Worm (Caenorhabditis elegans) whole organism, late embryonic: ENCODE measurements around the gene slc-17.4.
"Not testable (repeated sequence)": the region's sequence is repeated elsewhere in the genome, so short reads cannot be mapped to it uniquely, and the experiment has no call there.

Experiments used
- C08G9.2 ChIP-seq: sonication (generic microtip); optimal IDR thresholded peaks from 2 replicates; lab custom pipeline; 2016; ENCODE audit warnings: mild to moderate bottlenecking, missing genetic modification characterization, moderate library complexity, missing compliant biosample characterization
- C38D4.7 ChIP-seq: fragments of 200-800 bp; sonication (Bioruptor generic); optimal IDR thresholded peaks from 2 replicates; lab custom pipeline; 2018; ENCODE audit warnings: mild to moderate bottlenecking, missing genetic modification characterization, moderate library complexity, missing compliant biosample characterization
- F13H6.1 ChIP-seq: sonication (generic microtip); optimal IDR thresholded peaks from 2 replicates; lab custom pipeline; 2016; ENCODE audit warnings: missing genetic modification characterization, missing compliant biosample characterization
- T23F11.4 ChIP-seq: fragments of 200-800 bp; sonication (Bioruptor generic); optimal IDR thresholded peaks from 2 replicates; lab custom pipeline; 2018; ENCODE audit warnings: mild to moderate bottlenecking, missing genetic modification characterization, missing compliant biosample characterization
- ama-1 ChIP-seq: fragments of 150-350 bp; optimal IDR thresholded peaks from 2 replicates; lab custom pipeline; 2014
- ceh-14 ChIP-seq: sonication (generic microtip); optimal IDR thresholded peaks from 2 replicates; lab custom pipeline; 2016; ENCODE audit warnings: missing genotype, missing genetic modification characterization, missing compliant biosample characterization
- ceh-18 ChIP-seq: sonication (generic microtip); optimal IDR thresholded peaks from 2 replicates; lab custom pipeline; 2016; ENCODE audit warnings: missing genetic modification characterization, missing compliant biosample characterization
- ceh-2 ChIP-seq: sonication (generic microtip); optimal IDR thresholded peaks from 2 replicates; lab custom pipeline; 2016; ENCODE audit warnings: missing genotype, missing genetic modification characterization, missing compliant biosample characterization
- ceh-22 ChIP-seq: sonication (generic microtip); optimal IDR thresholded peaks from 2 replicates; lab custom pipeline; 2017; ENCODE audit warnings: missing biosample characterization, missing genetic modification characterization
- ceh-24 ChIP-seq: sonication (generic microtip); optimal IDR thresholded peaks from 2 replicates; lab custom pipeline; 2016; ENCODE audit warnings: mild to moderate bottlenecking, missing genetic modification characterization, missing compliant biosample characterization
- ceh-30 ChIP-seq: fragments of 150-350 bp; optimal IDR thresholded peaks from 2 replicates; lab custom pipeline; 2014; ENCODE audit warnings: missing biosample characterization, missing genetic modification characterization
- ceh-31 ChIP-seq: sonication (generic microtip); optimal IDR thresholded peaks from 2 replicates; lab custom pipeline; 2016; ENCODE audit warnings: missing genetic modification characterization, missing compliant biosample characterization
- ceh-34 ChIP-seq: sonication (generic microtip); optimal IDR thresholded peaks from 2 replicates; lab custom pipeline; 2016; ENCODE audit warnings: mild to moderate bottlenecking, missing genetic modification characterization, missing compliant biosample characterization
- ceh-45 ChIP-seq: fragments of 200-800 bp; sonication (Bioruptor generic); IDR thresholded peaks from 2 replicates; pipeline ENCODE4 v1.3.6; 2022; ENCODE audit warnings: missing genetic modification reagents, missing genetic modification characterization, missing compliant biosample characterization
- ceh-48 ChIP-seq: sonication (generic microtip); optimal IDR thresholded peaks from 2 replicates; lab custom pipeline; 2016; ENCODE audit warnings: missing genetic modification characterization, inconsistent platforms, missing compliant biosample characterization
- ceh-6 ChIP-seq: fragments of 200-800 bp; sonication (Bioruptor generic); optimal IDR thresholded peaks from 2 replicates; lab custom pipeline; 2018; ENCODE audit warnings: mild to moderate bottlenecking, missing genetic modification characterization, missing compliant biosample characterization
- ceh-9 ChIP-seq: sonication (generic microtip); optimal IDR thresholded peaks from 2 replicates; lab custom pipeline; 2016; ENCODE audit warnings: mild to moderate bottlenecking, missing genetic modification characterization, inconsistent platforms, missing compliant biosample characterization
- che-1 ChIP-seq: sonication (generic microtip); optimal IDR thresholded peaks from 2 replicates; lab custom pipeline; 2016; ENCODE audit warnings: mild to moderate bottlenecking, missing genetic modification characterization, missing compliant biosample characterization
- elt-4 ChIP-seq: sonication (generic microtip); optimal IDR thresholded peaks from 2 replicates; lab custom pipeline; 2016; ENCODE audit warnings: missing genetic modification characterization, missing compliant biosample characterization
- ets-4 ChIP-seq: sonication (generic microtip); optimal IDR thresholded peaks from 2 replicates; lab custom pipeline; 2016; ENCODE audit warnings: missing genetic modification characterization, missing compliant biosample characterization
- fkh-10 ChIP-seq: fragments of 150-350 bp; optimal IDR thresholded peaks from 2 replicates; lab custom pipeline; 2014; ENCODE audit warnings: missing biosample characterization, missing genetic modification reagents, missing genetic modification characterization
- gmeb-2 ChIP-seq: sonication (generic microtip); optimal IDR thresholded peaks from 2 replicates; lab custom pipeline; 2016; ENCODE audit warnings: missing genetic modification characterization, inconsistent platforms, missing compliant biosample characterization
- hlh-13 ChIP-seq: fragments of 200-800 bp; sonication (Bioruptor generic); optimal IDR thresholded peaks from 2 replicates; lab custom pipeline; 2018; ENCODE audit warnings: mild to moderate bottlenecking, missing genetic modification characterization, missing compliant biosample characterization
- madf-2 ChIP-seq: sonication (generic microtip); optimal IDR thresholded peaks from 2 replicates; lab custom pipeline; 2017; ENCODE audit warnings: missing genetic modification characterization, missing compliant biosample characterization
- mec-3 ChIP-seq: sonication (generic microtip); optimal IDR thresholded peaks from 2 replicates; lab custom pipeline; 2016; ENCODE audit warnings: borderline replicate concordance, missing genetic modification characterization, missing compliant biosample characterization
- nfya-1 ChIP-seq: sonication (generic microtip); optimal IDR thresholded peaks from 2 replicates; lab custom pipeline; 2017; ENCODE audit warnings: missing genetic modification characterization, mild to moderate bottlenecking, missing compliant biosample characterization, antibody characterized with exemption, moderate library complexity
- nhr-11 ChIP-seq: fragments of 150-350 bp; optimal IDR thresholded peaks from 2 replicates; lab custom pipeline; 2014; ENCODE audit warnings: missing biosample characterization, missing genetic modification characterization
- npax-4 ChIP-seq: sonication (generic microtip); optimal IDR thresholded peaks from 2 replicates; lab custom pipeline; 2016; ENCODE audit warnings: missing genetic modification characterization, missing compliant biosample characterization
- pat-9 ChIP-seq: fragments of 200-800 bp; sonication (Bioruptor generic); optimal IDR thresholded peaks from 2 replicates; lab custom pipeline; 2018; ENCODE audit warnings: mild to moderate bottlenecking, missing genetic modification characterization, moderate library complexity, missing compliant biosample characterization
- pha-2 ChIP-seq: sonication (generic microtip); optimal IDR thresholded peaks from 2 replicates; lab custom pipeline; 2017; ENCODE audit warnings: mild to moderate bottlenecking, missing genetic modification characterization, missing compliant biosample characterization
- pha-4 ChIP-seq: fragments of 150-350 bp; optimal IDR thresholded peaks from 2 replicates; lab custom pipeline; 2018; ENCODE audit warnings: missing biosample characterization, missing genetic modification reagents, missing genetic modification characterization
- pqm-1 ChIP-seq: sonication (generic microtip); optimal IDR thresholded peaks from 2 replicates; lab custom pipeline; 2016; ENCODE audit warnings: missing genetic modification characterization, missing compliant biosample characterization
- ref-2 ChIP-seq: sonication (generic microtip); optimal IDR thresholded peaks from 2 replicates; lab custom pipeline; 2016; ENCODE audit warnings: missing genetic modification characterization, missing compliant biosample characterization
- sox-2 ChIP-seq: fragments of 200-800 bp; sonication (Bioruptor generic); IDR thresholded peaks from 2 replicates; pipeline ENCODE4 v1.3.6; 2022; ENCODE audit warnings: missing genetic modification reagents, missing genetic modification characterization, missing compliant biosample characterization
- sox-4 ChIP-seq: sonication (generic microtip); optimal IDR thresholded peaks from 2 replicates; lab custom pipeline; 2017; ENCODE audit warnings: mild to moderate bottlenecking, missing genetic modification characterization, inconsistent platforms, missing compliant biosample characterization
- tbx-2 ChIP-seq: sonication (generic microtip); optimal IDR thresholded peaks from 2 replicates; lab custom pipeline; 2016; ENCODE audit warnings: missing genetic modification characterization, missing compliant biosample characterization
- tbx-7 ChIP-seq: sonication (generic microtip); optimal IDR thresholded peaks from 2 replicates; lab custom pipeline; 2016; ENCODE audit warnings: missing genotype, missing genetic modification characterization, missing compliant biosample characterization
- unc-3 ChIP-seq, 2 experiments: fragments of 200-800 bp in 1 of 2; sonication (Bioruptor generic) in 1 of 2; sonication (generic microtip) in 1 of 2; conservative IDR thresholded peaks in 1 of 2; optimal IDR thresholded peaks in 1 of 2; 2 replicates each; pipeline versions ENCODE4 v1.3.6 to Lab custom; 2016 to 2022; ENCODE audit warnings: missing compliant biosample characterization in 2 of 2, missing genetic modification characterization in 2 of 2, missing genetic modification reagents in 1 of 2
- zip-5 ChIP-seq: sonication (generic microtip); optimal IDR thresholded peaks from 2 replicates; lab custom pipeline; 2016; ENCODE audit warnings: missing genetic modification characterization, missing compliant biosample characterization
- ztf-16 ChIP-seq: sonication (generic microtip); optimal IDR thresholded peaks from 2 replicates; lab custom pipeline; 2017; ENCODE audit warnings: missing genetic modification characterization, missing compliant biosample characterization

slc-17.4 gene

ce11 chrIV:17316398-17316797 is 24.9 kb upstream of the slc-17.4 start, which contains the start of gene C49C3.20:
C49C3.20 (minus strand) TSS chrIV:17316498.
- TF ChIP-seq sox-2 (no peak), pqm-1 (tag; lab: Kevin White, UChicago) (no peak)

- TF ChIP-seq C08G9.2 (no peak), ceh-31 (tag; lab: Kevin White, UChicago) (no peak), ceh-24 (tag; lab: Kevin White, UChicago) (no peak)
Measured at ce11 chrIV:17311842-17312241, 20.3 kb upstream of the slc-17.4 start, which contains the start of gene snf-9. snf-9 (plus strand) TSS chrIV:17312142.

DNA sequence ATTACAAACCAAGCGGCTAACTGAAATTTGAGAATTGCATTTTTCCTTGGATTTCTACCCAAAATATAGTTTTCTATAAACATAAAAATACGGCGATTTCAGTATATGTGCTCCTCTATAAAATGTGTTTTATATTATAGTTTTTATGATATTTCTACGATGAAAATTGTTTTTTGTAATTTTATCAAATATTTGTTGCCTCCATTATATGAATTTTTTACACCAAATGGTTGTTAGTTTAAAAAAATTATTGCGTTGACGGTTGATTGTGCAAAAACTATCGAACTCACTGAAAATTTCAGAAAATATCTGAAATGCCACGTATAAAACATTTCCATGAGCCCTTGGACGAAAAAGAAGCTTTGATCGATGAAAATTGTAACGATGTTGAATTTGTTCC is 16.7 kb upstream of the slc-17.4 start, which contains the start of gene T28F3.9:
Gene T28F3.9 (plus strand): TSS at position 301 of the 400 bp plus-strand sequence.
- TF ChIP-seq ref-2 (tag; lab: Kevin White, UChicago) (no peak), tbx-2 (no peak), gmeb-2 (tag; lab: Kevin White, UChicago) (no peak), F13H6.1 (no peak), ceh-6 (no peak), ceh-9 (tag; lab: Kevin White, UChicago) (no peak), elt-4 (tag; lab: Kevin White, UChicago) (no peak), ets-4 (tag; lab: Kevin White, UChicago) (no peak), ceh-30 (no peak), C38D4.7 (GFP tag; lab: Kevin White, UChicago) (no peak), ceh-48 (no peak), pha-4 (no peak), ceh-18 (tag; lab: Kevin White, UChicago) (no peak), pha-2 (tag; lab: Kevin White, UChicago) (no peak), fkh-10 (GFP tag; lab: Kevin White, UChicago) (no peak), zip-5 (tag; lab: Kevin White, UChicago) (no peak), hlh-13 (GFP tag; lab: Kevin White, UChicago) (no peak), ceh-45 (no peak), tbx-7 (tag; lab: Kevin White, UChicago) (no peak)

DNA sequence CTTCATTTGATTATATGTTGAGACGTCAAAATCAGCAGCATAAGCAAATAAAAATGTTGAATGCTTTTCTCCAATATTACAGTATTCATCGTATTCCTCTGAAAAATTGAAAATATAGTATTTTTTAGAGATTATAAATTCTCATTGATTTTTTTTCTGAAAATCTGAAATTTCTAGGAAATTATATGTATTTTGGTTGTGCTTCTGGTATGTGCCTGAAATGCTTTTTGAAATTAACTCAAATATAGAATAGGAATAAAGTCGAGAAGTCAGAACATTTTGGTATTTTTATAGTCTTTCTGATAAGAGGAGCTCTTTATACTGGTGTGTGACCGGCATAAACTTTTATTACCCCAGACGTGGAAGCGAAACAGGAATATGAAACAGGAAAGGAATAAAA is 15.7 kb upstream of the slc-17.4 start, which contains the start of gene T28F3.8:
Gene T28F3.8 (minus strand): TSS at position 101 of the 400 bp plus-strand sequence.
- not testable (repeated sequence) for TF ChIP-seq unc-3 (GFP tag; conservative IDR thresholded peaks at IDR 0.05; lab: Robert Waterston, UW); unc-3 (tag; optimal IDR thresholded peaks at IDR 0.05; lab: Kevin White, UChicago); che-1 (tag; lab: Kevin White, UChicago); ceh-34 (tag; lab: Kevin White, UChicago)

- TF ChIP-seq ceh-2 (tag; lab: Kevin White, UChicago) (no peak), ceh-48 (no peak), mec-3 (tag; lab: Kevin White, UChicago) (no peak), sox-4 (tag; lab: Kevin White, UChicago) (no peak), nfya-1 (tag; lab: Kevin White, UChicago) (no peak)
Measured at ce11 chrIV:17301933-17302332, 10.4 kb upstream of the slc-17.4 start, which contains the start of gene ifta-2. ifta-2 (minus strand) TSS chrIV:17302033.

ce11 chrIV:17294489-17294888 is 3.0 kb upstream of the slc-17.4 start, which contains the start of gene T28F3.5:
T28F3.5 (plus strand) TSS chrIV:17294789.
- TF ChIP-seq T23F11.4 (GFP tag; lab: Kevin White, UChicago) (no peak), pat-9 (tag; lab: Kevin White, UChicago) (no peak), madf-2 (tag; lab: Kevin White, UChicago) (no peak), ets-4 (tag; lab: Kevin White, UChicago) (no peak), ama-1 (lab: Kevin White, UChicago) (no peak), ceh-31 (tag; lab: Kevin White, UChicago) (no peak), ztf-16 (tag; lab: Kevin White, UChicago) (no peak), ceh-22 (tag; lab: Kevin White, UChicago) (no peak), npax-4 (tag; lab: Kevin White, UChicago) (no peak), tbx-7 (tag; lab: Kevin White, UChicago) (no peak), che-1 (tag; lab: Kevin White, UChicago) (no peak), zip-5 (tag; lab: Kevin White, UChicago) (no peak), ceh-14 (no peak), nhr-11 (tag; lab: Kevin White, UChicago) (no peak), ceh-45 (no peak), hlh-13 (GFP tag; lab: Kevin White, UChicago) (no peak)
